Fruit fly (Drosophila melanogaster) Kc167 (cell line): Measurements from ENCODE around the gene Pitslre.

Experiments
- Myc ChIP-seq: fragments of >200 bp; optimal IDR thresholded peaks from 2 replicates; lab custom pipeline; 2017; ENCODE audit warnings: missing external identifiers
- Sin3A ChIP-seq: fragments of >200 bp; optimal IDR thresholded peaks from 2 replicates; lab custom pipeline; 2018; ENCODE audit warnings: missing external identifiers
- h ChIP-seq: fragments of >200 bp; optimal IDR thresholded peaks from 3 replicates; lab custom pipeline; 2018; ENCODE audit warnings: missing external identifiers
- insv ChIP-seq: fragments of >200 bp; optimal IDR thresholded peaks from 3 replicates; lab custom pipeline; 2018; ENCODE audit warnings: missing external identifiers
- psq ChIP-seq: fragments of >200 bp; optimal IDR thresholded peaks from 2 replicates; lab custom pipeline; 2017; ENCODE audit warnings: missing external identifiers
- ttk ChIP-seq: sonication (Bioruptor generic); optimal IDR thresholded peaks from 2 replicates; lab custom pipeline; 2017; ENCODE audit warnings: missing external identifiers

DNA sequence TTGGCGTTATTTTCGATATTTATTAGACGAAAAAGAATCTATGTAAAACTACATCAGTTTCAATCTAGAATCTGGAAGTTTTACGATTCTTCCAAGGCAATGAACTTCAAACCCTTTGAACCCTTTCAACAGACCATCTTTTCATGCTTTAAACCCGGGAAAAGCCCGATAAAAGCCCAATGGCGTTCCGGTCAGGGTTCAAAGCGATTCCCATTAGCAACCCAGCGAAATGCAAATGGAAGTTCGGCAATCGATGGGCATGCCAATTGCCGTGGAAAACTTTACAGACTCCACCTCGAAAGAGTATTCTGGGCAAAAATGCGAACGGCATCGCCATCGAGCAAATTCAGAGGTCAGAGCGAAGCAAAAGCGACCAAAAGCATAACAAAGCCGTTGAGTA is 38.8 kb upstream of the Pitslre start:
- TF ChIP-seq ttk (lab: Kevin White, UChicago) = no peak
- TF ChIP-seq psq (lab: Kevin White, UChicago) = no peak
- no peak for TF ChIP-seq Sin3A
- TF ChIP-seq Myc (lab: Kevin White, UChicago) = no peak
- no peak for TF ChIP-seq h
- no peak for TF ChIP-seq insv
